Fruit fly (Drosophila melanogaster) whole organism, adult: ENCODE data around the gene PolA2.

ENCODE experiments used
- CG12768 ChIP-seq: fragments of 200-800 bp; sonication (Bioruptor generic); optimal IDR thresholded peaks from 2 replicates; lab custom pipeline; 2017; ENCODE audit warnings: missing biosample characterization, missing genetic modification characterization, mild to moderate bottlenecking, moderate library complexity, missing genetic modification reagents
- CG14711 ChIP-seq: fragments of 200-800 bp; sonication (Bioruptor generic); optimal IDR thresholded peaks from 2 replicates; lab custom pipeline; 2018; ENCODE audit warnings: missing biosample characterization, mild to moderate bottlenecking, missing genetic modification characterization, moderate library complexity
- CG1620 ChIP-seq: fragments of 200-800 bp; sonication (Bioruptor generic); optimal IDR thresholded peaks from 2 replicates; lab custom pipeline; 2016; ENCODE audit warnings: missing biosample characterization, missing genetic modification characterization
- CG33017 ChIP-seq: fragments of 200-800 bp; sonication (Bioruptor generic); optimal IDR thresholded peaks from 2 replicates; lab custom pipeline; 2018; ENCODE audit warnings: missing biosample characterization, mild to moderate bottlenecking, missing genetic modification characterization, moderate library complexity
- CG7045 ChIP-seq: fragments of 200-800 bp; sonication (Bioruptor generic); optimal IDR thresholded peaks from 2 replicates; lab custom pipeline; 2017; ENCODE audit warnings: missing biosample characterization, mild to moderate bottlenecking, missing genetic modification characterization
- CG7101 ChIP-seq: fragments of 200-800 bp; sonication (Bioruptor generic); optimal IDR thresholded peaks from 2 replicates; lab custom pipeline; 2018; ENCODE audit warnings: missing biosample characterization, mild to moderate bottlenecking, missing genetic modification characterization, moderate library complexity
- Clk ChIP-seq: fragments of 200-800 bp; sonication (Bioruptor generic); optimal IDR thresholded peaks from 2 replicates; lab custom pipeline; 2017; ENCODE audit warnings: missing biosample characterization, missing genetic modification characterization
- Hr96 ChIP-seq: fragments of 200-800 bp; sonication (Bioruptor generic); optimal IDR thresholded peaks from 2 replicates; lab custom pipeline; 2016; ENCODE audit warnings: missing biosample characterization, missing genetic modification characterization
- bab1 ChIP-seq: fragments of 200-800 bp; sonication (Bioruptor generic); optimal IDR thresholded peaks from 3 replicates; lab custom pipeline; 2019; ENCODE audit warnings: missing biosample characterization, mild to moderate bottlenecking, missing genetic modification characterization, moderate library complexity
- kay ChIP-seq: fragments of 200-800 bp; sonication (Bioruptor generic); peaks from one replicate; lab custom pipeline; 2016; ENCODE audit warnings: missing biosample characterization, missing genetic modification characterization, borderline replicate concordance
- pad ChIP-seq: fragments of 200-800 bp; sonication (Bioruptor generic); optimal IDR thresholded peaks from 3 replicates; lab custom pipeline; 2017; ENCODE audit warnings: missing biosample characterization, missing genetic modification characterization, mild to moderate bottlenecking, moderate library complexity, missing genetic modification reagents
- tj ChIP-seq: fragments of 200-800 bp; sonication (Bioruptor generic); optimal IDR thresholded peaks from 3 replicates; lab custom pipeline; 2017; ENCODE audit warnings: missing biosample characterization, mild to moderate bottlenecking, missing genetic modification characterization, moderate library complexity

dm6 chr3R:27203856-27204255 lies 35.1 kb upstream of the PolA2 start:
- no peak for TF ChIP-seq CG1620 (GFP tag; lab: Kevin White, UChicago)
- TF ChIP-seq CG14711 (tag; lab: Kevin White, UChicago), result no peak
- no peak for TF ChIP-seq pad (GFP tag; lab: Kevin White, UChicago)
- TF ChIP-seq tj (GFP tag; lab: Kevin White, UChicago), result no peak
- no peak for TF ChIP-seq CG12768 (GFP tag; lab: Kevin White, UChicago)
- no peak for TF ChIP-seq kay (GFP tag; lab: Kevin White, UChicago)
- TF ChIP-seq CG33017, result no peak
- no peak for TF ChIP-seq bab1 (GFP tag; lab: Kevin White, UChicago)
- TF ChIP-seq Hr96 (GFP tag; lab: Kevin White, UChicago), result no peak
- TF ChIP-seq CG7101 (tag; lab: Kevin White, UChicago), result no peak
- no peak for TF ChIP-seq CG7045 (GFP tag; lab: Kevin White, UChicago)
- TF ChIP-seq Clk (GFP tag; lab: Kevin White, UChicago), result no peak
